Fruit fly (Drosophila melanogaster) whole organism, wandering third instar larva: ENCODE results near the gene sw.
A peak's percentile ranks its signal among the peaks of the same experiment; 100 is the strongest.

ENCODE experiments used
- Abd-B ChIP-seq: fragments of >200 bp; optimal IDR thresholded peaks from 2 replicates; lab custom pipeline; 2017; ENCODE audit warnings: missing biosample characterization, missing genetic modification characterization
- CG32264 ChIP-seq: fragments of 200-800 bp; sonication (Bioruptor generic); optimal IDR thresholded peaks from 2 replicates; lab custom pipeline; 2016; ENCODE audit warnings: missing biosample characterization, missing genetic modification characterization
- CG9705 ChIP-seq: fragments of 200-800 bp; sonication (Bioruptor generic); optimal IDR thresholded peaks from 2 replicates; lab custom pipeline; 2018; ENCODE audit warnings: missing biosample characterization, mild to moderate bottlenecking, missing genetic modification characterization
- Dfd ChIP-seq: fragments of >200 bp; optimal IDR thresholded peaks from 2 replicates; lab custom pipeline; 2017; ENCODE audit warnings: missing biosample characterization, missing genetic modification characterization
- Hnf4 ChIP-seq: fragments of 200-800 bp; sonication (Bioruptor generic); optimal IDR thresholded peaks from 2 replicates; lab custom pipeline; 2016; ENCODE audit warnings: missing biosample characterization, mild to moderate bottlenecking, missing genetic modification characterization
- Hr78 ChIP-seq: fragments of >200 bp; optimal IDR thresholded peaks from 2 replicates; lab custom pipeline; 2017; ENCODE audit warnings: missing biosample characterization, missing genetic modification characterization
- Jra ChIP-seq: sonication (Bioruptor generic); optimal IDR thresholded peaks from 2 replicates; lab custom pipeline; 2016; ENCODE audit warnings: missing biosample characterization, missing genetic modification characterization
- OdsH ChIP-seq: fragments of 200-800 bp; sonication (Bioruptor generic); optimal IDR thresholded peaks from 2 replicates; lab custom pipeline; 2016; ENCODE audit warnings: missing biosample characterization, mild to moderate bottlenecking, missing genetic modification characterization
- Rel ChIP-seq, 2 experiments: fragments of 200-800 bp; sonication (Bioruptor generic) in 1 of 2; optimal IDR thresholded peaks; 2 replicates in 1 of 2; 3 replicates in 1 of 2; lab custom pipeline; 2016 to 2019; ENCODE audit warnings: mild to moderate bottlenecking in 2 of 2, missing biosample characterization in 2 of 2, missing genetic modification characterization in 2 of 2, moderate library complexity in 1 of 2
- ey ChIP-seq: fragments of 200-800 bp; sonication (Bioruptor generic); optimal IDR thresholded peaks from 2 replicates; lab custom pipeline; 2016; ENCODE audit warnings: missing biosample characterization, missing genetic modification characterization
- foxo ChIP-seq, 2 experiments: fragments of 200-800 bp; sonication (Bioruptor generic); optimal IDR thresholded peaks; 2 replicates in 1 of 2; 3 replicates in 1 of 2; lab custom pipeline; 2016 to 2017; ENCODE audit warnings: missing biosample characterization in 2 of 2, missing genetic modification characterization in 2 of 2
- h ChIP-seq: fragments of 200-800 bp; sonication (Bioruptor generic); optimal IDR thresholded peaks from 3 replicates; lab custom pipeline; 2016; ENCODE audit warnings: missing biosample characterization, mild to moderate bottlenecking, missing genetic modification characterization
- pan ChIP-seq: fragments of >200 bp; optimal IDR thresholded peaks from 2 replicates; lab custom pipeline; 2017
- woc ChIP-seq: sonication (Bioruptor generic); optimal IDR thresholded peaks from 2 replicates; lab custom pipeline; 2016; ENCODE audit warnings: missing biosample characterization, mild to moderate bottlenecking, missing genetic modification characterization

DNA sequence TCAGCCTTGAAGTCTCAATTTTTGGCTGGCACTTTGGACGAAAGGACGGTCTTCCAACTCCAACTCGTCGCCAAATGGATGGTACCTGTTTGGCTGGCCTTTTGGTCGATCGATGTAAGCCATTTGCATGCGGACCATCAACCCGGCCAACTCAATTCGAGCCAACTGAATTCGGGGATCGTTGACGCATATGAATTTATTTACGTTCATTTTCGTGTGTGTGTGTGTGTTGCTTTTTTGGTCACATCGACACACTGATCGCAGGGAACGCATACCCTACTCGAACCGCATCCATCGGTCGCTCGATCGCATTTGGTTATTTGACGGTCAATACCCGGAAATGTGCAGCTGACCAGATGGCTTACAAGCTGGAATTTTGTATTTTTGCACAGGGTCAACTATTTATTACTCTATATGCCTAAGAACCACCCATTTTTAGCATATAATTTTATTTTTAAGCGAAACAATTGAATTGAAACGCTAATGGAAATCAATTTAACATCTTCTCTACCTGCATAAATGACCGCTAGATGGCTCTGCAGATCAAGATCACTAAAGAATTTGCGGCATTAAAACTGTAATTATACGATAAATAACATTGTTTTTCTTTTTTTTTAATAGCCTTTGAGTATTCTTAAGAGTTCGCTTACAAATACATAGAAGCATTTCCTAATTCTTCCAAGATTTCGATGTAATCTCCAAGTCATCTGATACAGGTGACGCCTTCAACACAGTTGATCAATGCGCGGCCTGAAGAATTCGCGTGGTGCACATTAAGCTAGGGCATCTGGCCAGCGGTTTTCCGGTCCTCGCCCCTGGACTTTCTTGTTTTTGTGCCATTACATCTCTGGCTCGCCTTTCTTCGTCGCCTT is 2.8 kb upstream of the sw start:
- TF ChIP-seq h (no peak), Dfd (no peak), CG32264 (GFP tag; lab: Kevin White, UChicago) (no peak), pan (lab: Kevin White, UChicago) (no peak), foxo (GFP tag; optimal IDR thresholded peaks at IDR 0.05; lab: Kevin White, UChicago) (no peak), Rel (GFP tag; optimal IDR thresholded peaks at IDR 0.05; lab: Kevin White, UChicago) (no peak), Rel (tag; optimal IDR thresholded peaks at IDR 0.05; lab: Kevin White, UChicago) (no peak), woc (GFP tag; lab: Kevin White, UChicago) (peak; percentile 46), Jra (GFP tag; lab: Kevin White, UChicago) (no peak), Hr78 (no peak), Hnf4 (GFP tag; lab: Kevin White, UChicago) (no peak), Abd-B (GFP tag; lab: Kevin White, UChicago) (no peak), CG9705 (GFP tag; lab: Kevin White, UChicago) (no peak), ey (GFP tag; lab: Kevin White, UChicago) (no peak), OdsH (no peak)
